Fruit fly (Drosophila melanogaster): ENCODE measurements around the gene CG16989.

Gene CG16989

DNA sequence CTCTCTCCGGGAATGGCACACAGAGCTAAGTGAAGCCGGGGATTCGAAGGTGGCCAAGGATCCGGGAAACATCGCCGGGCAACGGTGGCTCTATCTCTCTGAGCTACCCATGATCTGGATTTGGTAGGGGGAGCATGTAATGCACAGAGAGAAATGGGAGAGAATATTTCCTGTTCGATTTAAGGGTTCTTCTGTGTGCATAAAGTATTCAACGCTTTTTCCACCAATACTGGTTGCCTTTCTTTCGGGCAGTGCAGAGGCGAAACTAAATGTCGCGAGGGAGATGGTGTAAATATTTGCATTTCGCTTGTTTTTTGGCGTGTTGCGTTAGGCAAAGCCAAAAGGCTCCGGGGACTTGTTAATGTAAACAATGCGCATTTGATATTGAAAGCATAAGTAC is 49.0 kb downstream of the CG16989 start:
- peak; percentile 20; the same call in 1 of the 4 replicates for TF ChIP-seq Gug (GFP tag; IDR thresholded peaks at IDR 0.05)
- TF ChIP-seq CG6765 (GFP tag; optimal IDR thresholded peaks at IDR 0.05), result no peak
- TF ChIP-seq Sox102F (GFP tag; optimal IDR thresholded peaks at IDR 0.05), result peak; percentile 31
- TF ChIP-seq Antp (GFP tag; optimal IDR thresholded peaks at IDR 0.05), result peak; percentile 33
- TF ChIP-seq hth (optimal IDR thresholded peaks at IDR 0.05), result no peak
- TF ChIP-seq CG15269 (tag; optimal IDR thresholded peaks at IDR 0.05), result no peak
- peak; percentile 27 for TF ChIP-seq ATbp (GFP tag; optimal IDR thresholded peaks at IDR 0.05)
- no peak for TF ChIP-seq Rx (GFP tag; IDR thresholded peaks at IDR 0.05)
- TF ChIP-seq CG4404 (GFP tag; IDR thresholded peaks at IDR 0.05), result no peak
- no peak for TF ChIP-seq kni (GFP tag; optimal IDR thresholded peaks at IDR 0.05)
- TF ChIP-seq CG10543 (GFP tag; optimal IDR thresholded peaks at IDR 0.05), result no peak
- TF ChIP-seq CG13424 (tag; optimal IDR thresholded peaks at IDR 0.05), result peak; percentile 21
- TF ChIP-seq zfh2 (GFP tag; optimal IDR thresholded peaks at IDR 0.05), result no peak
- no peak for TF ChIP-seq CG18619 (GFP tag; optimal IDR thresholded peaks at IDR 0.05)
- TF ChIP-seq CG10565 (GFP tag; optimal IDR thresholded peaks at IDR 0.05), result no peak
- TF ChIP-seq vvl (GFP tag; IDR thresholded peaks at IDR 0.05), result 0 out of 2 replicates have a peak, but pooled peaks have one; percentile 25
- TF ChIP-seq CG10462 (GFP tag; optimal IDR thresholded peaks at IDR 0.05), result no peak
- TF ChIP-seq sqz (GFP tag; optimal IDR thresholded peaks at IDR 0.05), result no peak
- TF ChIP-seq CG2678 (tag; optimal IDR thresholded peaks at IDR 0.05), result peak; percentile 35
- TF ChIP-seq CG4730 (GFP tag; IDR thresholded peaks at IDR 0.05), result no peak
- no peak for TF ChIP-seq unpg (GFP tag; optimal IDR thresholded peaks at IDR 0.05)
- TF ChIP-seq so (GFP tag; IDR thresholded peaks at IDR 0.05), result no peak
- TF ChIP-seq grn (GFP tag; optimal IDR thresholded peaks at IDR 0.05), result no peak
- no peak for TF ChIP-seq her (GFP tag; optimal IDR thresholded peaks at IDR 0.05)
- no peak for TF ChIP-seq CG9727 (GFP tag; optimal IDR thresholded peaks at IDR 0.05)
- no peak for TF ChIP-seq esg (GFP tag; conservative IDR thresholded peaks at IDR 0.05)
- peak; percentile 18 for TF ChIP-seq Fer1 (GFP tag; optimal IDR thresholded peaks at IDR 0.05)
- no peak for TF ChIP-seq disco-r (GFP tag; optimal IDR thresholded peaks at IDR 0.05)
- TF ChIP-seq GATAe (GFP tag; conservative IDR thresholded peaks at IDR 0.05), result no peak
- no peak for TF ChIP-seq maf-S (GFP tag; optimal IDR thresholded peaks at IDR 0.05)
- peak; percentile 1 for TF ChIP-seq Hsf (GFP tag; optimal IDR thresholded peaks at IDR 0.05)
- no peak for TF ChIP-seq ab (GFP tag; optimal IDR thresholded peaks at IDR 0.05)
- no peak for TF ChIP-seq Doc2 (GFP tag; IDR thresholded peaks at IDR 0.05)
- TF ChIP-seq Jarid2 (GFP tag; optimal IDR thresholded peaks at IDR 0.05), result no peak
- TF ChIP-seq CG11504 (tag; optimal IDR thresholded peaks at IDR 0.05), result peak; percentile 35
- TF ChIP-seq TFAM (GFP tag; optimal IDR thresholded peaks at IDR 0.05), result no peak
- no peak for TF ChIP-seq HHEX (GFP tag; optimal IDR thresholded peaks at IDR 0.05)
- TF ChIP-seq CG12071 (GFP tag; optimal IDR thresholded peaks at IDR 0.05), result peak; percentile 22
- TF ChIP-seq CG12391 (tag; optimal IDR thresholded peaks at IDR 0.05), result no peak
- no peak for TF ChIP-seq BtbVII (GFP tag; optimal IDR thresholded peaks at IDR 0.05)
- TF ChIP-seq fd96Cb (tag; optimal IDR thresholded peaks at IDR 0.05), result peak; percentile 42
- no peak for TF ChIP-seq CG4707 (GFP tag; optimal IDR thresholded peaks at IDR 0.05)
- no peak for TF ChIP-seq sd (tag; optimal IDR thresholded peaks at IDR 0.05)
- TF ChIP-seq eve (GFP tag; optimal IDR thresholded peaks at IDR 0.05), result no peak
- TF ChIP-seq Med (GFP tag), result peak; percentile 69
- 0 out of 2 replicates have a peak, but pooled peaks have one; percentile 29 for TF ChIP-seq lmd (GFP tag; IDR thresholded peaks at IDR 0.05)
- no peak for TF ChIP-seq Sry-β (GFP tag; optimal IDR thresholded peaks at IDR 0.05)
- peak; percentile 56 for TF ChIP-seq zf30C (GFP tag; optimal IDR thresholded peaks at IDR 0.05)
- peak; percentile 38 for TF ChIP-seq lab (GFP tag; optimal IDR thresholded peaks at IDR 0.05)
- no peak for TF ChIP-seq CG15073 (GFP tag; optimal IDR thresholded peaks at IDR 0.05)
- no peak for TF ChIP-seq Eip74EF (GFP tag; optimal IDR thresholded peaks at IDR 0.05)
